Fruit fly (Drosophila melanogaster) whole organism, pupa: Measurements from ENCODE around the gene hng2.

Experiments
- CG10348 ChIP-seq: fragments of 200-800 bp; sonication (Bioruptor generic); IDR thresholded peaks from 2 replicates; pipeline ENCODE4 v1.3.6; 2022; ENCODE audit warnings: missing biosample characterization, missing genetic modification characterization
- CG12605 ChIP-seq: fragments of 200-800 bp; sonication (Bioruptor generic); IDR thresholded peaks from 2 replicates; pipeline ENCODE4 v1.3.6; 2022; ENCODE audit warnings: missing biosample characterization, missing genetic modification characterization
- CG13204 ChIP-seq: fragments of 200-800 bp; sonication (Bioruptor generic); optimal IDR thresholded peaks from 2 replicates; lab custom pipeline; 2018; ENCODE audit warnings: missing biosample characterization, mild to moderate bottlenecking, missing genetic modification characterization, moderate library complexity
- CG14655 ChIP-seq: fragments of 200-800 bp; sonication (Bioruptor generic); optimal IDR thresholded peaks from 3 replicates; lab custom pipeline; 2017; ENCODE audit warnings: mild to moderate bottlenecking, missing biosample characterization, missing genetic modification reagents, missing genetic modification characterization
- CG15710 ChIP-seq: fragments of 200-800 bp; sonication (Bioruptor generic); optimal IDR thresholded peaks from 2 replicates; lab custom pipeline; 2018; ENCODE audit warnings: missing biosample characterization, mild to moderate bottlenecking, missing genetic modification characterization, moderate library complexity
- CG17806 ChIP-seq: fragments of 200-800 bp; sonication (Bioruptor generic); optimal IDR thresholded peaks from 2 replicates; lab custom pipeline; 2018; ENCODE audit warnings: missing biosample characterization, mild to moderate bottlenecking, missing genetic modification characterization, moderate library complexity
- CG32121 ChIP-seq: fragments of 200-800 bp; sonication (Bioruptor generic); IDR thresholded peaks from 2 replicates; pipeline ENCODE4 v1.3.6; 2022; ENCODE audit warnings: missing biosample characterization, missing genetic modification characterization
- CG34367 ChIP-seq: fragments of 200-800 bp; sonication (Bioruptor generic); optimal IDR thresholded peaks from 2 replicates; lab custom pipeline; 2018; ENCODE audit warnings: missing biosample characterization, mild to moderate bottlenecking, missing genetic modification characterization
- CG4496 ChIP-seq: fragments of 200-800 bp; sonication (Bioruptor generic); IDR thresholded peaks from 3 replicates; pipeline ENCODE4 v1.3.6; 2022; ENCODE audit warnings: missing biosample characterization, missing genetic modification characterization
- CG8159 ChIP-seq: fragments of 200-800 bp; sonication (Bioruptor generic); optimal IDR thresholded peaks from 3 replicates; lab custom pipeline; 2018; ENCODE audit warnings: missing biosample characterization, mild to moderate bottlenecking, missing genetic modification characterization, moderate library complexity
- CG8301 ChIP-seq: fragments of 200-800 bp; sonication (Bioruptor generic); optimal IDR thresholded peaks from 2 replicates; lab custom pipeline; 2018; ENCODE audit warnings: missing biosample characterization, mild to moderate bottlenecking, missing genetic modification characterization
- CG9948 ChIP-seq: fragments of 200-800 bp; sonication (Bioruptor generic); optimal IDR thresholded peaks from 2 replicates; lab custom pipeline; 2018; ENCODE audit warnings: missing biosample characterization, mild to moderate bottlenecking, missing genetic modification characterization, moderate library complexity
- D1 ChIP-seq: fragments of 200-800 bp; sonication (Bioruptor generic); optimal IDR thresholded peaks from 2 replicates; lab custom pipeline; 2018; ENCODE audit warnings: missing biosample characterization, mild to moderate bottlenecking, missing genetic modification characterization, moderate library complexity
- EcR ChIP-seq: fragments of 200-800 bp; sonication (Bioruptor generic); optimal IDR thresholded peaks from 3 replicates; lab custom pipeline; 2019; ENCODE audit warnings: missing biosample characterization, missing genetic modification characterization, mild to moderate bottlenecking, moderate library complexity, missing genetic modification reagents
- Ets98B ChIP-seq: fragments of 200-800 bp; sonication (Bioruptor generic); IDR thresholded peaks from 2 replicates; pipeline ENCODE4 v1.3.6; 2022; ENCODE audit warnings: missing biosample characterization, missing genetic modification characterization
- Pif1A ChIP-seq: fragments of 200-800 bp; sonication (Bioruptor generic); optimal IDR thresholded peaks from 3 replicates; lab custom pipeline; 2016; ENCODE audit warnings: missing biosample characterization, missing genetic modification characterization
- Pif1B ChIP-seq: fragments of 200-800 bp; sonication (Bioruptor generic); optimal IDR thresholded peaks from 3 replicates; lab custom pipeline; 2016; ENCODE audit warnings: missing biosample characterization, missing genetic modification characterization
- Snoo ChIP-seq: fragments of 200-800 bp; sonication (Bioruptor generic); optimal IDR thresholded peaks from 3 replicates; lab custom pipeline; 2017; ENCODE audit warnings: missing biosample characterization, mild to moderate bottlenecking, missing genetic modification characterization, inconsistent platforms
- fd96Ca ChIP-seq: fragments of 200-800 bp; sonication (Bioruptor generic); IDR thresholded peaks from 3 replicates; pipeline ENCODE4 v1.3.6; 2022; ENCODE audit warnings: missing biosample characterization, missing genetic modification characterization
- gl ChIP-seq: fragments of 200-800 bp; sonication (Bioruptor generic); optimal IDR thresholded peaks from 2 replicates; lab custom pipeline; 2018; ENCODE audit warnings: missing biosample characterization, mild to moderate bottlenecking, missing genetic modification characterization
- rn ChIP-seq: fragments of 200-800 bp; sonication (Bioruptor generic); IDR thresholded peaks from 2 replicates; pipeline ENCODE4 v1.3.6; 2022; ENCODE audit warnings: missing biosample characterization, missing genetic modification characterization

Gene hng2

DNA sequence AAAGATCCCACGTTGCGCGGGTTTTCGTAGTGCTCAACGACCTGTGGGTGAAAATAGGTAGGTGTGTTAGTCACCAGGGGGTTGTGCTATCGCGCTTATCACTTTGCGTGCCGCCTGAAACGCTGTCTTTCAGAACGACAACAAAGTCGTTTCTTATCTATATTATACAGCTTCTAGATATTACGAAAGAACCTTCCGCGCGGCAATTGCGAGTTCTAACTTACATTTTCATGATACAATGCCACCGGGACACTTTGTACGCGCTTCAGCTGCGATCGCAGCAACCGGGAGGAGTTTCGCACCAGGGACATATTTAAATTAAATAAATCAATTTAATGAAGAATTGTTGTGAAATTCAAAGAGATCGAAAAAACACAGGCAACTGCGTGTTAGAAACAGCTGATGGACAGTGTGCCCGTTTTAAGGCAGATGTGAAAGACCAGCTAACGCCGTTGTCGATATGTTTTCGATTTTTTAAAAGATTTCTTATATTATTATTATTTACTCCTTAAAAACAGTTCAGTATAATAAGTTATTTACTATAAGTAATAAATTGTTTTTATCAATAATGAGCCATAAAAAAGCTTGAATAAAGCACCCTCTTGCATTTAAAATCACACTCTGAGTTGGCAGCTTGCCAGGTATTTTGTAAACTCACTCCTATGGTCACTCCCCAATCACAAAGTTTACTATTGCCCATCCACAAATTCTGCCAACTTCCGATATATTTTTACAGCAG is 17.8 kb downstream of the hng2 start, which contains the start of the genes IscU and CG8379:
TSS of gene IscU (minus strand) at position 417 of the 739 bp plus-strand sequence.
TSS of gene CG8379 (plus strand) at position 651 of the 739 bp plus-strand sequence.
- TF ChIP-seq CG4496 (GFP tag; lab: Robert Waterston, UW) (no peak), CG8301 (tag; lab: Kevin White, UChicago) (no peak), EcR (GFP tag; lab: Kevin White, UChicago) (no peak), rn (GFP tag; lab: Robert Waterston, UW) (no peak), Ets98B (GFP tag; lab: Robert Waterston, UW) (no peak)
- TF ChIP-seq, all 21 proteins: peak for 0

- TF ChIP-seq fd96Ca (no peak), Pif1B (GFP tag; lab: Kevin White, UChicago) (no peak), CG8301 (tag; lab: Kevin White, UChicago) (no peak), EcR (GFP tag; lab: Kevin White, UChicago) (no peak)
These were observed 34.9 kb downstream of the hng2 start for dm6 chr3R:8841038-8841437.

dm6 chr3R:8841533-8841932 is 35.4 kb downstream of the hng2 start:
- no peak for TF ChIP-seq CG17806

- TF ChIP-seq EcR (GFP tag; lab: Kevin White, UChicago) (no peak), CG34367 (tag; lab: Kevin White, UChicago) (no peak), CG4496 (GFP tag; lab: Robert Waterston, UW) (no peak), CG8159 (tag; lab: Kevin White, UChicago) (no peak), D1 (no peak), Pif1B (GFP tag; lab: Kevin White, UChicago) (no peak), CG15710 (no peak), CG9948 (tag; lab: Kevin White, UChicago) (no peak), Ets98B (GFP tag; lab: Robert Waterston, UW) (no peak)
These were observed 38.0 kb downstream of the hng2 start for dm6 chr3R:8843942-8844637.

DNA sequence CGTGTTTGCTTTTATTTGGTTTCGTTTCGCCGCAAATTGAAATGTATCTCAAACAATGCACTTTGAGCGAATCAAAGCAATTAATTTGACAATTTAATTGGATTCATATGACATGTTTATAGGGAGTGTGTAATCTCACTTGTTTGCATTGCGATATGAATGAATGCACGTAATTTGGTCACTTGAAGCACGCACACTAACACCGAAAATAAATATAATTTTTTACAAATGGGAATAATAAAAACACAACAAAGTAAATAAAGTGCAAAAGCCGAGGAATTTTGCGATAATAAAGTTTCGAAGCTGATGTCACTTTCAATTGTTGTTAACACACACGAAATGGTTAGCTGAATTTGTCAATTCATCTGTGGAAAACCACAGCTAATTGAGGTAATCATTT is 38.8 kb downstream of the hng2 start:
- TF ChIP-seq fd96Ca (no peak), rn (GFP tag; lab: Robert Waterston, UW) (no peak), CG12605 (GFP tag; lab: Robert Waterston, UW) (no peak), CG10348 (no peak), Ets98B (GFP tag; lab: Robert Waterston, UW) (no peak), Snoo (tag; lab: Kevin White, UChicago) (no peak), CG8301 (tag; lab: Kevin White, UChicago) (no peak), CG34367 (tag; lab: Kevin White, UChicago) (no peak), CG9948 (tag; lab: Kevin White, UChicago) (no peak), CG15710 (no peak), CG32121 (GFP tag; lab: Robert Waterston, UW) (no peak), Pif1A (no peak), Pif1B (GFP tag; lab: Kevin White, UChicago) (no peak), gl (no peak), EcR (GFP tag; lab: Kevin White, UChicago) (no peak), CG17806 (no peak)

DNA sequence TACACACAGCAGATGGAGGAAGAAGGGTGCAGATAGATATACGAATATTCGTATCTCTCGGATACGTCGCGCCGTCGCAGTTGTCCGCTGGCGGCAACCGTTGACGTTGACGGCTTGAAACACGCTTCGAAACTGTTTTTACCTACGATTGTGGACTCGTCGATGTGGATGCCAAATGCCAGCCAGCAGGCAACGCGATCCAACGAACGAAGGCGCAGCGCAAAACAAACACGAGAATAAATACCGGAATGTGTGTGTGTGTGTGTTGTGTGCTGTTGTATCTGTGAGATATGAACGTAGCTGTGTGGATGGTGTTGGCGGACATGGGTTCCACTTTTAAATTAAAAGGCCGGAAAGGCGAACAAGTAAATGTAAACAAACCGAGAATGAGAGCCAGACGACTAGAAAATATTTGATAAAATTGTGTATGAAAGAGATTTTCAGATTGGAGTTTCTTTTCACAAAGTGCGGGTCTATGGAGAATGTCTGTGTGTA is 40.1 kb downstream of the hng2 start:
- no peak for TF ChIP-seq CG10348
- no peak for TF ChIP-seq rn (GFP tag; lab: Robert Waterston, UW)
- peak; percentile 67; the same call in 2 of the 3 replicates for TF ChIP-seq CG4496 (GFP tag; lab: Robert Waterston, UW)
- TF ChIP-seq gl, result peak; percentile 36
- TF ChIP-seq Snoo (tag; lab: Kevin White, UChicago), result no peak
- no peak for TF ChIP-seq CG9948 (tag; lab: Kevin White, UChicago)
- TF ChIP-seq CG14655 (GFP tag; lab: Kevin White, UChicago), result no peak
- TF ChIP-seq Ets98B (GFP tag; lab: Robert Waterston, UW), result peak; percentile 73
- TF ChIP-seq CG15710, result peak; percentile 6
- no peak for TF ChIP-seq CG34367 (tag; lab: Kevin White, UChicago)
- TF ChIP-seq CG13204, result no peak
- peak; percentile 60 for TF ChIP-seq Pif1B (GFP tag; lab: Kevin White, UChicago)
- no peak for TF ChIP-seq CG8159 (tag; lab: Kevin White, UChicago)
- no peak for TF ChIP-seq CG8301 (tag; lab: Kevin White, UChicago)
- peak; percentile 57; the same call in 1 of the 3 replicates for TF ChIP-seq fd96Ca
- TF ChIP-seq D1, result peak; percentile 10
- peak; percentile 16 for TF ChIP-seq Pif1A
- peak; percentile 60 for TF ChIP-seq EcR (GFP tag; lab: Kevin White, UChicago)
- peak; percentile 57 for TF ChIP-seq CG12605 (GFP tag; lab: Robert Waterston, UW)
- TF ChIP-seq CG17806, result no peak
- peak; percentile 43; the same call in 1 of the 2 replicates for TF ChIP-seq CG32121 (GFP tag; lab: Robert Waterston, UW)
